Worm (Caenorhabditis elegans) whole organism, L4 larva: ENCODE results near the gene Y39G8B.10.

ENCODE experiments used
- ama-1 ChIP-seq: fragments of 150-350 bp; optimal IDR thresholded peaks from 2 replicates; lab custom pipeline; 2014; ENCODE audit warnings: inconsistent platforms, mixed read lengths
- dmd-9 ChIP-seq: fragments of 200-800 bp; sonication (Bioruptor generic); IDR thresholded peaks from 2 replicates; pipeline ENCODE4 v1.3.6; 2022; ENCODE audit warnings: missing genetic modification reagents, missing genetic modification characterization, missing compliant biosample characterization
- egl-43 ChIP-seq: fragments of 200-800 bp; sonication (Bioruptor generic); IDR thresholded peaks from 2 replicates; pipeline ENCODE4 v1.3.6; 2022; ENCODE audit warnings: missing genetic modification reagents, missing genetic modification characterization, missing compliant biosample characterization
- nhr-237 ChIP-seq: sonication (generic microtip); optimal IDR thresholded peaks from 2 replicates; lab custom pipeline; 2017; ENCODE audit warnings: missing biosample characterization, missing genetic modification characterization

- TF ChIP-seq nhr-237 (tag; lab: Kevin White, UChicago) (no peak), ama-1 (no peak), egl-43 (GFP tag; lab: Robert Waterston, UW) (no peak), dmd-9 (no peak)
Measured at ce11 chrII:14008359-14008758, 25.4 kb upstream of the Y39G8B.10 start, which contains the start of gene F01D5.7.
